Worm (Caenorhabditis elegans): Measurements from ENCODE around the gene cls-1.

- TF ChIP-seq lsy-2 (tag; optimal IDR thresholded peaks at IDR 0.05) (no peak), nhr-102 (tag; optimal IDR thresholded peaks at IDR 0.05) (no peak), unc-62 (GFP tag; optimal IDR thresholded peaks at IDR 0.05 in 1 of 2) (no peak), unc-62 (tag; optimal IDR thresholded peaks at IDR 0.05) (no peak), ztf-11 (tag; optimal IDR thresholded peaks at IDR 0.05) (no peak), ceh-82 (tag; optimal IDR thresholded peaks at IDR 0.05) (no peak)
Measured at ce11 chrIII:7561872-7562271, 53.9 kb downstream of the cls-1 start, which contains the start of gene lgc-12.

Data from whole organism, L4 larva.